Fruit fly (Drosophila melanogaster) whole organism, adult: Measurements from ENCODE around the gene CG42232.

Source experiments
- bab1 ChIP-seq: fragments of 200-800 bp; sonication (Bioruptor generic); optimal IDR thresholded peaks from 3 replicates; lab custom pipeline; 2019; ENCODE audit warnings: missing biosample characterization, mild to moderate bottlenecking, missing genetic modification characterization, moderate library complexity
- kay ChIP-seq: fragments of 200-800 bp; sonication (Bioruptor generic); peaks from one replicate; lab custom pipeline; 2016; ENCODE audit warnings: missing biosample characterization, missing genetic modification characterization, borderline replicate concordance
- ovo ChIP-seq: fragments of 200-800 bp; sonication (Bioruptor generic); optimal IDR thresholded peaks from 2 replicates; lab custom pipeline; 2016; ENCODE audit warnings: missing biosample characterization, missing genetic modification characterization
- tj ChIP-seq: fragments of 200-800 bp; sonication (Bioruptor generic); optimal IDR thresholded peaks from 3 replicates; lab custom pipeline; 2017; ENCODE audit warnings: missing biosample characterization, mild to moderate bottlenecking, missing genetic modification characterization, moderate library complexity

- TF ChIP-seq ovo (GFP tag; lab: Kevin White, UChicago) (no peak), bab1 (GFP tag; lab: Kevin White, UChicago) (no peak), tj (no peak), kay (GFP tag; lab: Kevin White, UChicago) (no peak)
These were observed 35.1 kb upstream of the CG42232 start for dm6 chr3R:16504541-16504940.
